Worm (Caenorhabditis elegans) whole organism, early embryonic: ENCODE results near the gene npr-24.
A peak's percentile ranks its signal among the peaks of the same experiment; 100 is the strongest.

Experiments used
- B0310.2 ChIP-seq: sonication (generic microtip); optimal IDR thresholded peaks from 2 replicates; lab custom pipeline; 2016; ENCODE audit warnings: mild to moderate bottlenecking, missing genetic modification characterization, missing compliant biosample characterization
- F13C5.2 ChIP-seq: sonication (generic microtip); optimal IDR thresholded peaks from 2 replicates; lab custom pipeline; 2017; ENCODE audit warnings: mild to moderate bottlenecking, missing genetic modification characterization, inconsistent platforms, missing compliant biosample characterization
- aly-1 ChIP-seq: sonication (generic microtip); optimal IDR thresholded peaks from 2 replicates; lab custom pipeline; 2016; ENCODE audit warnings: missing genetic modification characterization, missing compliant biosample characterization
- ama-1 ChIP-seq: fragments of 150-350 bp; optimal IDR thresholded peaks from 2 replicates; lab custom pipeline; 2014
- ceh-13 ChIP-seq: fragments of 200-800 bp; sonication (Bioruptor generic); optimal IDR thresholded peaks from 2 replicates; lab custom pipeline; 2018; ENCODE audit warnings: mild to moderate bottlenecking, missing genetic modification characterization, missing compliant biosample characterization
- ceh-36 ChIP-seq: sonication (generic microtip); optimal IDR thresholded peaks from 2 replicates; lab custom pipeline; 2016; ENCODE audit warnings: missing genetic modification characterization, inconsistent platforms, missing compliant biosample characterization
- ets-7 ChIP-seq: sonication (generic microtip); optimal IDR thresholded peaks from 2 replicates; lab custom pipeline; 2016; ENCODE audit warnings: missing genotype, missing genetic modification characterization, missing compliant biosample characterization
- flt-1 ChIP-seq: fragments of 200-800 bp; sonication (Bioruptor generic); IDR thresholded peaks from 2 replicates; pipeline ENCODE4 v1.3.6; 2022; ENCODE audit warnings: missing genetic modification characterization, missing compliant biosample characterization
- hmbx-1 ChIP-seq: sonication (generic microtip); optimal IDR thresholded peaks from 2 replicates; lab custom pipeline; 2016; ENCODE audit warnings: mild to moderate bottlenecking, missing genetic modification characterization, missing compliant biosample characterization
- hmg-4 ChIP-seq: fragments of 200-800 bp; sonication (Bioruptor generic); optimal IDR thresholded peaks from 2 replicates; lab custom pipeline; 2018; ENCODE audit warnings: mild to moderate bottlenecking, missing genetic modification characterization, missing compliant biosample characterization
- hnd-1 ChIP-seq: sonication (generic microtip); optimal IDR thresholded peaks from 2 replicates; lab custom pipeline; 2016; ENCODE audit warnings: missing genetic modification characterization, missing compliant biosample characterization
- pes-1 ChIP-seq: fragments of 200-800 bp; sonication (Bioruptor generic); IDR thresholded peaks from 2 replicates; pipeline ENCODE4 v1.3.6; 2022; ENCODE audit warnings: missing genetic modification reagents, missing genetic modification characterization, missing compliant biosample characterization
- scrt-1 ChIP-seq: fragments of 200-800 bp; sonication (Bioruptor generic); IDR thresholded peaks from 2 replicates; pipeline ENCODE4 v1.3.6; 2022; ENCODE audit warnings: missing genetic modification characterization, missing compliant biosample characterization
- sea-1 ChIP-seq: fragments of 200-800 bp; sonication (Bioruptor generic); conservative IDR thresholded peaks from 2 replicates; pipeline ENCODE4 v1.3.6; 2022; ENCODE audit warnings: missing genetic modification characterization, missing compliant biosample characterization
- tbx-11 ChIP-seq: fragments of 200-800 bp; sonication (Bioruptor generic); IDR thresholded peaks from 2 replicates; pipeline ENCODE4 v1.3.6; 2022; ENCODE audit warnings: missing genetic modification characterization, missing compliant biosample characterization
- tbx-37 ChIP-seq: fragments of 200-800 bp; sonication (Bioruptor generic); conservative IDR thresholded peaks from 2 replicates; pipeline ENCODE4 v1.3.6; 2022; ENCODE audit warnings: missing genetic modification reagents, missing genetic modification characterization, missing compliant biosample characterization
- tra-4 ChIP-seq: sonication (generic microtip); optimal IDR thresholded peaks from 2 replicates; lab custom pipeline; 2017; ENCODE audit warnings: missing genetic modification characterization, missing compliant biosample characterization

Gene npr-24

DNA sequence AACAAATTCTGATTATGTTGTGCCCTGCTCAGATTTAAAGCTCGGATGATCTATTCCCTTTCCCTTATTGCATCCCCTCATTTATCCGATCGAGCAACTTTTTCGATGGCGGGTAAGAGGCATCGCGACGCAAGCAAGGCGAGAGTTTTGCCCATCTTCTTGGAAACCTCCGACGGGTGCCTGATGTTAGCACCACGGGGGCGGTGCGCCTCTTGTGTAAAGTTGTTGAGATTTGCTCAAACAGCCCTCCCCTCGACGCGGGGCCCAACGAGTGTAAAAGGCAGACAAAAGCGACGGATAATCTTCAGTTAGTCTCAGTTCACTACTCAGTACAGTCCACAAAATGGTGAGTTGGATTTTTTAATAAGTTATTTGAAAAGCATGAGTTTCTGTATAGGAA lies 27.7 kb downstream of the npr-24 start, which contains the start of gene mlc-1:
Gene mlc-1 (plus strand): TSS at position 324 of the 400 bp plus-strand sequence.
- TF ChIP-seq scrt-1 (GFP tag; lab: Robert Waterston, UW) (no peak), hmbx-1 (no peak), tbx-37 (no peak), ets-7 (tag; lab: Kevin White, UChicago) (no peak), sea-1 (GFP tag; lab: Robert Waterston, UW) (no peak), pes-1 (GFP tag; lab: Robert Waterston, UW) (no peak), B0310.2 (tag; lab: Kevin White, UChicago) (no peak), aly-1 (no peak), ceh-36 (tag; lab: Kevin White, UChicago) (no peak), tra-4 (tag; lab: Kevin White, UChicago) (no peak), ama-1 (lab: Kevin White, UChicago) (no peak)

DNA sequence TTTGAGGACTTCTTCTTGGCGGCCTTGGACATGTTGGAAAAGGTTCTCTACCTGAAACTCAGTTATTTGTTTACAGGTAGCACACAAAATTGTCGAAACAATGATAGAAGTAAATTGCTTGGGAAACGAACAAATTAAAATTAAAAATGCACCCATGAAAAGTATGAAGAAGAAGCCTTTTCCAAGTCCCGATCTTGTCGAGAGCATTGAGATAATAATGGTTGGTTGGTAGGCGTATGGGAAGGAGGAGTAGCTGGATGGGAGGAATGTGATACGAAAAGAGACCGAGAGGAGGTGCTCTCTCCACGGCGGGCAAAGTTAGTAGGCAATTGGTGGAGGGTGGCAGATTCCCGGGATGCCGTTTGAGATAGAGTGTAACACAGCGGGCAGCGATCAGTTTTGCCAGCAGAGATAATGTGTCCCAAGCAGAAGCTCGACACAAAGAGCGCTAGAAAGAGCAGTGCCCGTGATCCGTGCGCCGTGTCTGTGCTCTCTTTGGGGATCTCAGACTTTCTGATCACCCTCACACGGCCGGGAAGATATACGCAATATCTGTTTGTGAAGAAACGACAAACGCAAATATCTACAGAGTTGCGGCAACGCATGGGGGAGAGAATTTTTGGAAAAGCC lies 30.0 kb downstream of the npr-24 start, which contains the start of gene mlc-2:
Gene mlc-2 (minus strand): TSS at position 51 of the 630 bp plus-strand sequence.
- TF ChIP-seq hmg-4, result peak; percentile 7
- no peak for TF ChIP-seq flt-1 (GFP tag; lab: Robert Waterston, UW)
- TF ChIP-seq ceh-13, result no peak
- TF ChIP-seq F13C5.2 (tag; lab: Kevin White, UChicago), result no peak
- no peak for TF ChIP-seq pes-1 (GFP tag; lab: Robert Waterston, UW)
- TF ChIP-seq ets-7 (tag; lab: Kevin White, UChicago), result no peak
- TF ChIP-seq hnd-1 (tag; lab: Kevin White, UChicago), result no peak
- no peak for TF ChIP-seq tra-4 (tag; lab: Kevin White, UChicago)
- no peak for TF ChIP-seq tbx-37
- TF ChIP-seq aly-1, result peak; percentile 56
- no peak for TF ChIP-seq ama-1 (lab: Kevin White, UChicago)
- TF ChIP-seq B0310.2 (tag; lab: Kevin White, UChicago), result no peak
- no peak for TF ChIP-seq tbx-11 (GFP tag; lab: Robert Waterston, UW)
- no peak for TF ChIP-seq sea-1 (GFP tag; lab: Robert Waterston, UW)
- no peak for TF ChIP-seq ceh-36 (tag; lab: Kevin White, UChicago)
- TF ChIP-seq scrt-1 (GFP tag; lab: Robert Waterston, UW), result no peak

DNA sequence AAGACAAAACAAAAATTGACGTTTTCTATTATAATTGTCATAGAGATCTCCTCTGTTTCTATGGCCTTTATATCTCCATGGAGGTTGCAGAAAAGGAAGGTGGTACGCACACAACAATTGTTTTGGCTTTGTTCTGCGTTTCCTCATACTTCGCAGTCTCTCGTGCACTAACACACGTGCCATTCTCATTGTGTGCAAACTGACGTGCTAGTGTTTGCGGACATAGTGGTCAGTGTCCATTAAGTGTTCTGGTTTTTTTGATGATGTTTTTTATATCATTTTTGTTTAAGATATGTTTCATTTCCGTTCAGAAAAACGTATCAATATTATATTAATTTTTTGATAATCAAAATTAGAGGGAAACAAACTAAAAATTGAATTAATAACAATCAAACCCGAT lies 35.2 kb downstream of the npr-24 start, which contains the start of gene C36E6.2:
Gene C36E6.2 (plus strand): TSS at position 261 of the 400 bp plus-strand sequence.
- TF ChIP-seq aly-1, result no peak
- TF ChIP-seq scrt-1 (GFP tag; lab: Robert Waterston, UW), result 0 out of 2 replicates have a peak, but pooled peaks have one; percentile 33
- no peak for TF ChIP-seq tbx-11 (GFP tag; lab: Robert Waterston, UW)
- peak; percentile 39 for TF ChIP-seq hmg-4
- TF ChIP-seq hmbx-1, result no peak
- TF ChIP-seq F13C5.2 (tag; lab: Kevin White, UChicago), result no peak
- TF ChIP-seq tbx-37, result no peak
- no peak for TF ChIP-seq B0310.2 (tag; lab: Kevin White, UChicago)
- TF ChIP-seq pes-1 (GFP tag; lab: Robert Waterston, UW), result no peak

DNA sequence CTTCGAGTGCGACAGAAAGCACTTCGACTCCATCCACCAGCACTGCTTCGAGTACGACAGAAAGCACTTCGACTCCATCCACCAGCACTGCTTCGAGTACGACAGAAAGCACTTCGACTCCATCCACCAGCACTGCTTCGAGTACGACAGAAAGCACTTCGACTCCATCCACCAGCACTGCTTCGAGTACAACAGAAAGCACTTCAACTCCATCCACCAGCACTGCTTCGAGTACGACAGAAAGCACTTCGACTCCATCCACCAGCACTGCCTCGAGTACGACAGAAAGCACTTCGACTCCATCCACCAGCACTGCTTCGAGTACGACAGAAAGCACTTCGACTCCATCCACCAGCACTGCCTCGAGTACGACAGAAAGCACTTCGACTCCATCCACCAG lies 39.4 kb downstream of the npr-24 start:
- 0 out of 2 replicates have a peak, but pooled peaks have one; percentile 19 for TF ChIP-seq flt-1 (GFP tag; lab: Robert Waterston, UW)

DNA sequence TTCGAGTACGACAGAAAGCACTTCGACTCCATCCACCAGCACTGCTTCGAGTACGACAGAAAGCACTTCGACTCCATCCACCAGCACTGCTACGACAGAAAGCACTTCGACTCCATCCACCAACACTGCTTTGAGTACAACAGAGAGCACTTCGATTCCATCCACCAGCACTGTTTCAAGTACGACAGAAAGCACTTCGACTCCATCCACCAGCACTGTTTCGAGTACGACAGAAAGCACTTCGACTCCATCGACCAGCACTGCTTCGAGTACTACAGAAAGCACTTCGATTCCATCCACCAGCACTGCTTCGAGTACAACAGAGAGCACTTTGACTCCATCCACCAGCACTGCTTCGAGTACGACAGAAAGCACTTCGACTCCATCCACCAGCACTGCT lies 41.4 kb downstream of the npr-24 start:
- TF ChIP-seq scrt-1 (GFP tag; lab: Robert Waterston, UW), result peak; percentile 27; the same call in 1 of the 2 replicates

DNA sequence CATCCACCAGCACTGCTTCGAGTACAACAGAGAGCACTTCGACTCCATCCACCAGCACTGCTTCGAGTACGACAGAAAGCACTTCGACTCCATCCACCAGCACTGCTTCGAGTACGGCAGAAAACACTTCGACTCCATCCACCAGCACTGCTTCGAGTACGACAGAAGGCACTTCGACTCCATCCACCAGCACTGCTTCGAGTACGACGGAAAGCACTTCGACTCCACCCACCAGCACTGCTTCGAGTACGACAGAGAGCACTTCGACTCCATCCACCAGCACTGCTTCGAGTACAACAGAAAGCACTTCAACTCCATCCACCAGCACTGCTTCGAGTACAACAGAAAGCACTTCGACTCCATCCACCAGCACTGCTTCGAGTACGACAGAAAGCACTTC lies 42.0 kb downstream of the npr-24 start:
- peak; percentile 32 for TF ChIP-seq scrt-1 (GFP tag; lab: Robert Waterston, UW)

DNA sequence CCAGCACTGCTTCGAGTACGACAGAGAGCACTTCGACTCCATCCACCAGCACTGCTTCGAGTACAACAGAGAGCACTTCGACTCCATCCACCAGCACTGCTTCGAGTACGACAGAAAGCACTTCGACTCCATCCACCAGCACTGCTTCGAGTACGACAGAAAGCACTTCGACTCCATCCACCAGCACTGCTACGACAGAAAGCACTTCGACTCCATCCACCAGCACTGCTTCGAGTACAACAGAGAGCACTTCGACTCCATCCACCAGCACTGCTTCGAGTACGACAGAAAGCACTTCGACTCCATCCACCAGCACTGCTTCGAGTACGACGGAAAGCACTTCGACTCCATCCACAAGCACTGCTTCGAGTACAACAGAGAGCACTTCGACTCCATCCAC lies 44.1 kb downstream of the npr-24 start:
- TF ChIP-seq scrt-1 (GFP tag; lab: Robert Waterston, UW), result peak; percentile 73; the same call in 1 of the 2 replicates
- 0 out of 2 replicates have a peak, but pooled peaks have one; percentile 46 for TF ChIP-seq tbx-37

DNA sequence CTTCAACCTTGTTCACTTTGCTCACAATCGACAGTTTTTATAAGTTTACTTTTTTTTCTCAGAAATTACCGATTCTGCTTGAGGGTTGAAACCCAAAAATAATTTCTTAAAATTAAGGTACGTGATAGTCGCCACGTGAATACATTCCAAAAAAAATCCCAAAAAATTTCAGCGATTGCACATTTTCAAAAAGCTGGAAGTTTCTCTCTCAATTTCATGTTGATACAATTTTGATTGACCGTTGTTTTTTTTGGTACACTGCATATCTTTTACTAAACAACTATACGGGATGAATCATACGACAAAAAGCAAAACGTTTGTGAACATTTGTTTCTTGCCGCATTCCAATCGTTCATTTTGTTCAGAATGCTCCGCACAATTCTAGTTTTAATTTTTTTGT lies 48.2 kb downstream of the npr-24 start, which contains the start of gene C36E6.8:
Gene C36E6.8 (plus strand): TSS at position 301 of the 400 bp plus-strand sequence.
- TF ChIP-seq B0310.2 (tag; lab: Kevin White, UChicago), result no peak
- no peak for TF ChIP-seq ets-7 (tag; lab: Kevin White, UChicago)

DNA sequence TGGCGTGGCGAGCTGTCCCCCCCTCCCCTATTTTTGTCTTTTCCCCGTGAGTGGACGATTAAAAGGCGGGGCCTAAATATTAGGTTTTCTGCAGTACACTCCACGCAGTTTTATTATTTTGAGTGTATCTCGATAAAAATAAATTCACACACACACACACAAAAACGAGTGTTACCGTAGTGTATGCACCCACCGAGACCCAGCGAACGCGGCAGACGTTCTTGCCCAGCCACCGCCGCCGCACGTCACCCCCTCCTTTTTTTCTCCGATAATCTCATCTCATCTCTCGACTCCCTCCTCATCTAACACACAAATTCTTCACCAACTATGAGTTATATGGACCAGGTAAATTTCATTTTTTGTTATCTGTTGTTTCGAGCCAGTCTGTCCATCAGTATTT lies 52.4 kb downstream of the npr-24 start, which contains the start of gene fubl-3:
Gene fubl-3 (plus strand): TSS at position 212 of the 400 bp plus-strand sequence.
- TF ChIP-seq scrt-1 (GFP tag; lab: Robert Waterston, UW) (no peak), tbx-37 (0 out of 2 replicates have a peak, but pooled peaks have one; percentile 7)
